Fruit fly (Drosophila melanogaster): ENCODE data around the gene CG13445.

The CG13445 gene

dm6 chr3L:15768947-15769389 lies 40.3 kb upstream of the CG13445 start (continued):
- TF ChIP-seq CG17361 (GFP tag; IDR thresholded peaks at IDR 0.05) (peak; percentile 85), sr (GFP tag; IDR thresholded peaks at IDR 0.05) (no peak), unpg (GFP tag; optimal IDR thresholded peaks at IDR 0.05) (peak; percentile 60), CG32532 (GFP tag; IDR thresholded peaks at IDR 0.05) (no peak), bsh (GFP tag; optimal IDR thresholded peaks at IDR 0.05) (peak in 1 of 2 experiments; percentile 83), CG2199 (GFP tag; IDR thresholded peaks at IDR 0.05) (0 out of 3 replicates have a peak, but pooled peaks have one; percentile 29), en (GFP tag; optimal IDR thresholded peaks at IDR 0.05) (no peak), jing (GFP tag; optimal IDR thresholded peaks at IDR 0.05) (peak; percentile 22), dmrt99B (tag; optimal IDR thresholded peaks at IDR 0.05) (peak; percentile 77), ind (GFP tag; optimal IDR thresholded peaks at IDR 0.05) (peak; percentile 37), CG12071 (GFP tag; optimal IDR thresholded peaks at IDR 0.05) (peak; percentile 40), BEAF-32 (GFP tag; optimal IDR thresholded peaks at IDR 0.05) (no peak), Dbx (GFP tag; IDR thresholded peaks at IDR 0.05) (0 out of 3 replicates have a peak, but pooled peaks have one; percentile 37), CG15269 (tag; optimal IDR thresholded peaks at IDR 0.05) (peak; percentile 61), so (GFP tag; IDR thresholded peaks at IDR 0.05) (peak; percentile 15; the same call in 1 of the 3 replicates), Taf1 (GFP tag; IDR thresholded peaks at IDR 0.05) (no peak), Aef1 (GFP tag; IDR thresholded peaks at IDR 0.05) (0 out of 3 replicates have a peak, but pooled peaks have one; percentile 26), CG12659 (GFP tag; optimal IDR thresholded peaks at IDR 0.05) (peak; percentile 36), CG7963 (GFP tag; IDR thresholded peaks at IDR 0.05; ENCODE audit: partially characterized antibody) (no peak), CG8388 (GFP tag; optimal IDR thresholded peaks at IDR 0.05) (peak; percentile 64), Eip74EF (GFP tag; optimal IDR thresholded peaks at IDR 0.05) (peak in 1 of 2 experiments; percentile 17), Lhr (GFP tag; optimal IDR thresholded peaks at IDR 0.05) (no peak), CG4424 (GFP tag; optimal IDR thresholded peaks at IDR 0.05) (peak; percentile 77), Sox102F (GFP tag; optimal IDR thresholded peaks at IDR 0.05) (peak; percentile 78), Hmr (GFP tag; optimal IDR thresholded peaks at IDR 0.05) (peak; percentile 15), tgo (GFP tag; IDR thresholded peaks at IDR 0.05) (peak; percentile 68), CG12391 (tag; optimal IDR thresholded peaks at IDR 0.05) (peak; percentile 76), ap (GFP tag; IDR thresholded peaks at IDR 0.05) (peak; percentile 24; the same call in 1 of the 2 replicates), Nf-YC (tag; optimal IDR thresholded peaks at IDR 0.05) (peak; percentile 27), croc (GFP tag; conservative IDR thresholded peaks at IDR 0.05) (peak; percentile 46; the same call in 1 of the 3 replicates), CG18619 (GFP tag; optimal IDR thresholded peaks at IDR 0.05) (peak; percentile 46), HLH3B (GFP tag; IDR thresholded peaks at IDR 0.05) (0 out of 2 replicates have a peak, but pooled peaks have one; percentile 21), peb (GFP tag; IDR thresholded peaks at IDR 0.05) (0 out of 2 replicates have a peak, but pooled peaks have one; percentile 22), NC2β (GFP tag; optimal IDR thresholded peaks at IDR 0.05) (no peak), Max (GFP tag; optimal IDR thresholded peaks at IDR 0.05) (peak; percentile 55), ttk (GFP tag; IDR thresholded peaks at IDR 0.05) (no peak), lbe (GFP tag; optimal IDR thresholded peaks at IDR 0.05) (no peak), CG4404 (GFP tag; IDR thresholded peaks at IDR 0.05) (peak; percentile 72), HLHmδ (GFP tag; optimal IDR thresholded peaks at IDR 0.05) (no peak), CoRest (tag; optimal IDR thresholded peaks at IDR 0.05) (peak; percentile 78), CG4854 (GFP tag; optimal IDR thresholded peaks at IDR 0.05) (peak; percentile 47), CG9609 (GFP tag; optimal IDR thresholded peaks at IDR 0.05) (no peak), CG3995 (GFP tag; optimal IDR thresholded peaks at IDR 0.05) (no peak), CG17802 (tag; optimal IDR thresholded peaks at IDR 0.05) (peak; percentile 15), Mes4 (GFP tag; optimal IDR thresholded peaks at IDR 0.05) (no peak), stc (GFP tag; IDR thresholded peaks at IDR 0.05) (peak; percentile 57; the same call in 1 of the 2 replicates), PHDP (tag; optimal IDR thresholded peaks at IDR 0.05) (peak; percentile 70), kni (GFP tag; optimal IDR thresholded peaks at IDR 0.05) (no peak), sc (optimal IDR thresholded peaks at IDR 0.05) (no peak), sc (GFP tag; optimal IDR thresholded peaks at IDR 0.05) (peak; percentile 70)
